Fruit fly (Drosophila melanogaster) whole organism, adult: ENCODE data around the gene CG14232.

Experiments
- CG11617 ChIP-seq: fragments of 200-800 bp; sonication (Bioruptor generic); optimal IDR thresholded peaks from 2 replicates; lab custom pipeline; 2017; ENCODE audit warnings: mild to moderate bottlenecking, missing biosample characterization, missing genetic modification reagents, missing genetic modification characterization
- CG12768 ChIP-seq: fragments of 200-800 bp; sonication (Bioruptor generic); optimal IDR thresholded peaks from 2 replicates; lab custom pipeline; 2017; ENCODE audit warnings: missing biosample characterization, missing genetic modification characterization, mild to moderate bottlenecking, moderate library complexity, missing genetic modification reagents
- CG14711 ChIP-seq: fragments of 200-800 bp; sonication (Bioruptor generic); optimal IDR thresholded peaks from 2 replicates; lab custom pipeline; 2018; ENCODE audit warnings: missing biosample characterization, mild to moderate bottlenecking, missing genetic modification characterization, moderate library complexity
- CG1620 ChIP-seq: fragments of 200-800 bp; sonication (Bioruptor generic); optimal IDR thresholded peaks from 2 replicates; lab custom pipeline; 2016; ENCODE audit warnings: missing biosample characterization, missing genetic modification characterization
- CG33017 ChIP-seq: fragments of 200-800 bp; sonication (Bioruptor generic); optimal IDR thresholded peaks from 2 replicates; lab custom pipeline; 2018; ENCODE audit warnings: missing biosample characterization, mild to moderate bottlenecking, missing genetic modification characterization, moderate library complexity
- CG5204 ChIP-seq: fragments of 200-800 bp; sonication (Bioruptor generic); optimal IDR thresholded peaks from 2 replicates; lab custom pipeline; 2016; ENCODE audit warnings: missing biosample characterization, missing genetic modification characterization
- CG7045 ChIP-seq: fragments of 200-800 bp; sonication (Bioruptor generic); optimal IDR thresholded peaks from 2 replicates; lab custom pipeline; 2017; ENCODE audit warnings: missing biosample characterization, mild to moderate bottlenecking, missing genetic modification characterization
- CG7101 ChIP-seq: fragments of 200-800 bp; sonication (Bioruptor generic); optimal IDR thresholded peaks from 2 replicates; lab custom pipeline; 2018; ENCODE audit warnings: missing biosample characterization, mild to moderate bottlenecking, missing genetic modification characterization, moderate library complexity
- Clk ChIP-seq: fragments of 200-800 bp; sonication (Bioruptor generic); optimal IDR thresholded peaks from 2 replicates; lab custom pipeline; 2017; ENCODE audit warnings: missing biosample characterization, missing genetic modification characterization
- Crg-1 ChIP-seq: fragments of 200-800 bp; sonication (Bioruptor generic); optimal IDR thresholded peaks from 2 replicates; lab custom pipeline; 2016; ENCODE audit warnings: missing biosample characterization, missing genetic modification characterization
- Hr96 ChIP-seq: fragments of 200-800 bp; sonication (Bioruptor generic); optimal IDR thresholded peaks from 2 replicates; lab custom pipeline; 2016; ENCODE audit warnings: missing biosample characterization, missing genetic modification characterization
- Mnt ChIP-seq: fragments of 200-800 bp; sonication (Bioruptor generic); optimal IDR thresholded peaks from 2 replicates; lab custom pipeline; 2016; ENCODE audit warnings: missing biosample characterization, mild to moderate bottlenecking, missing genetic modification characterization
- bab1 ChIP-seq: fragments of 200-800 bp; sonication (Bioruptor generic); optimal IDR thresholded peaks from 3 replicates; lab custom pipeline; 2019; ENCODE audit warnings: missing biosample characterization, mild to moderate bottlenecking, missing genetic modification characterization, moderate library complexity
- cic ChIP-seq: fragments of 200-800 bp; sonication (Bioruptor generic); optimal IDR thresholded peaks from 2 replicates; lab custom pipeline; 2017; ENCODE audit warnings: missing biosample characterization, mild to moderate bottlenecking, missing genetic modification characterization, moderate library complexity
- cnc ChIP-seq, 2 experiments: fragments of >200 bp; optimal IDR thresholded peaks; 2 replicates each; lab custom pipeline; 2017
- kay ChIP-seq: fragments of 200-800 bp; sonication (Bioruptor generic); peaks from one replicate; lab custom pipeline; 2016; ENCODE audit warnings: missing biosample characterization, missing genetic modification characterization, borderline replicate concordance
- ovo ChIP-seq: fragments of 200-800 bp; sonication (Bioruptor generic); optimal IDR thresholded peaks from 2 replicates; lab custom pipeline; 2016; ENCODE audit warnings: missing biosample characterization, missing genetic modification characterization
- pad ChIP-seq: fragments of 200-800 bp; sonication (Bioruptor generic); optimal IDR thresholded peaks from 3 replicates; lab custom pipeline; 2017; ENCODE audit warnings: missing biosample characterization, missing genetic modification characterization, mild to moderate bottlenecking, moderate library complexity, missing genetic modification reagents
- tj ChIP-seq: fragments of 200-800 bp; sonication (Bioruptor generic); optimal IDR thresholded peaks from 3 replicates; lab custom pipeline; 2017; ENCODE audit warnings: missing biosample characterization, mild to moderate bottlenecking, missing genetic modification characterization, moderate library complexity
- toe ChIP-seq: fragments of 200-800 bp; sonication (Bioruptor generic); optimal IDR thresholded peaks from 2 replicates; lab custom pipeline; 2016; ENCODE audit warnings: missing biosample characterization, missing genetic modification characterization

The CG14232 gene

DNA sequence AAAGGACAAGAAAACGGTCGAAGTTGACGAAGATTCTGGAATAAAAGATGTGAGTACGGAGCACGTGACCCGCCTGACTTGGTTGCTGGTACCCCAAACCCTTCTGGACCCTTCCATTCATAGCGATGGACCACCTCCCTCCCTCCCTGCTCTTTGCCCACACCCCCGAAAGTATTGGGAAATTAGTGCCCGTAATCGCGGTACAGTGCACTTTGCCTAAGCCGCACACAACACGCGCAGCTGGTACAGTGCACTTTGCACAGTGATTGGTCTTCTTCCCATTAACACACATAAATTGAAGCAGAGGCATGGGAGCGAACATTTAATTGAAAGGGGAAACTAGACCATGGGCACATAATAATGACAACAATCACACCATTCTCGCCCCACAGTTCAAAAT, 20.0 kb downstream of the CG14232 start:
- TF ChIP-seq ovo (GFP tag; lab: Kevin White, UChicago) (no peak), CG12768 (GFP tag; lab: Kevin White, UChicago) (peak; percentile 19)

- TF ChIP-seq Mnt (GFP tag; lab: Kevin White, UChicago) (peak; percentile 63), ovo (GFP tag; lab: Kevin White, UChicago) (peak; percentile 31), Crg-1 (GFP tag; lab: Kevin White, UChicago) (peak; percentile 28), CG7045 (GFP tag; lab: Kevin White, UChicago) (no peak), kay (no peak), CG5204 (GFP tag; lab: Kevin White, UChicago) (no peak), Clk (GFP tag; lab: Kevin White, UChicago) (no peak), CG1620 (GFP tag; lab: Kevin White, UChicago) (no peak), CG14711 (tag; lab: Kevin White, UChicago) (peak; percentile 5), cic (GFP tag; lab: Kevin White, UChicago) (peak; percentile 62), bab1 (GFP tag; lab: Kevin White, UChicago) (peak; percentile 55), pad (GFP tag; lab: Kevin White, UChicago) (peak; percentile 50), Hr96 (GFP tag; lab: Kevin White, UChicago) (peak; percentile 49), CG11617 (GFP tag; lab: Kevin White, UChicago) (peak; percentile 33), CG33017 (no peak), CG7101 (tag; lab: Kevin White, UChicago) (peak; percentile 14), cnc (optimal IDR thresholded peaks at IDR 0.05; lab: Kevin White, UChicago) (no peak), CG12768 (GFP tag; lab: Kevin White, UChicago) (peak; percentile 56), tj (peak; percentile 71), toe (GFP tag; lab: Kevin White, UChicago) (peak; percentile 29)
Measured at dm6 chrX:19683040-19683875, 20.8 kb downstream of the CG14232 start, which contains the start of the genes dome and Ubqn. Gene dome, minus strand, starts transcription at chrX:19683518. Gene Ubqn, plus strand, starts transcription at chrX:19683808.

- TF ChIP-seq CG5204 (GFP tag; lab: Kevin White, UChicago): no peak
- no peak for TF ChIP-seq CG7045 (GFP tag; lab: Kevin White, UChicago)
- TF ChIP-seq cic (GFP tag; lab: Kevin White, UChicago): no peak
- TF ChIP-seq Clk (GFP tag; lab: Kevin White, UChicago): no peak
- no peak for TF ChIP-seq Crg-1 (GFP tag; lab: Kevin White, UChicago)
- no peak for TF ChIP-seq toe (GFP tag; lab: Kevin White, UChicago)
- no peak for TF ChIP-seq CG12768 (GFP tag; lab: Kevin White, UChicago)
- no peak for TF ChIP-seq CG11617 (GFP tag; lab: Kevin White, UChicago)
- TF ChIP-seq tj: no peak
- no peak for TF ChIP-seq CG1620 (GFP tag; lab: Kevin White, UChicago)
- no peak for TF ChIP-seq CG33017
- no peak for TF ChIP-seq cnc (optimal IDR thresholded peaks at IDR 0.05; lab: Kevin White, UChicago)
- no peak for TF ChIP-seq Hr96 (GFP tag; lab: Kevin White, UChicago)
- TF ChIP-seq ovo (GFP tag; lab: Kevin White, UChicago): no peak
- TF ChIP-seq pad (GFP tag; lab: Kevin White, UChicago): no peak
Measured at dm6 chrX:19679207-19679606, 24.9 kb downstream of the CG14232 start.

DNA sequence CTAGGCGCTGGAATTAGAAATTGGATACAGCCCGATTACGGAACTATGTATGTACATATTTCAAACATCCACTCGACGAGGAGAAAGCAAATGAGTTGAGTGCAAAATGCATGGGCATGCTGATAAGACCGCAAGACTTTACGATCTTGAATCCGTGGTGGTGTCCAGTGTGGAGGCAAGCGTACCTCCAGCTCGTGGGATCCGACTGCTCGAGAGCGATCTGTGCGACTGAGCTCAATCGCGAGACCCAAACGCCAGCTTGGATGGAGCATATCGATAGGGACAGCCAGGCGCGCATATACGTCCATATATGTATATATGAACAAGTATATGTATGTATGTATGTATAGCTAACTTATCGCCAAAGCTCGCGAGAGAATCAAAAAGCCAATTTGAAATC, 28.4 kb downstream of the CG14232 start, which contains the start of gene et:
Gene et, minus strand, starts transcription at position 230 of the 400 bp plus-strand sequence.
- TF ChIP-seq CG7045 (GFP tag; lab: Kevin White, UChicago) (no peak), CG7101 (tag; lab: Kevin White, UChicago) (no peak), Crg-1 (GFP tag; lab: Kevin White, UChicago) (no peak), tj (no peak), CG5204 (GFP tag; lab: Kevin White, UChicago) (no peak)

DNA sequence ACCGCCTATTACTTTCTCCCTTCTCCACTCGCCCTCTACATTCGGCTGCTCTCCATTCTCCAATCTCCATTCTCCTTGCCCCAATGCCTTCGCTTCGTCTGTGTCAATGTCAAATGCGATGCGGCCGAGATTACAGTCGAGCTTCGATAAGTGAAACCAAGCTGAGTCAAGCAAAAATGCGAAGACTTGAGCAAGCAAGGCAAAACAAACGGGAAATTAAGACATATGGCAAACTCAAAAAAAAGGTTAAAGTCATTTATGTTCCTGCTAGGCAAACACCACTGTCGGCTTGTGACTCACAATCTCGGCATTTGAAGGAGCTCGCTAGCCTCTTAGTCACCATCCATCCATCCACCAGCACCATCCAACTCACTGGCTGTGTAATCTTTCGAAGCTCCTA, 35.7 kb downstream of the CG14232 start:
- TF ChIP-seq pad (GFP tag; lab: Kevin White, UChicago) (peak; percentile 83), Hr96 (GFP tag; lab: Kevin White, UChicago) (peak; percentile 98), cnc (optimal IDR thresholded peaks at IDR 0.05; lab: Kevin White, UChicago) (no peak), ovo (GFP tag; lab: Kevin White, UChicago) (peak; percentile 91), Clk (GFP tag; lab: Kevin White, UChicago) (peak; percentile 84), CG7045 (GFP tag; lab: Kevin White, UChicago) (peak; percentile 91), kay (peak; percentile 99), CG5204 (GFP tag; lab: Kevin White, UChicago) (peak; percentile 95), CG12768 (GFP tag; lab: Kevin White, UChicago) (peak; percentile 96), CG33017 (peak; percentile 93), tj (peak; percentile 81), CG14711 (tag; lab: Kevin White, UChicago) (peak; percentile 88), cic (GFP tag; lab: Kevin White, UChicago) (peak; percentile 44), Crg-1 (GFP tag; lab: Kevin White, UChicago) (peak; percentile 93), bab1 (GFP tag; lab: Kevin White, UChicago) (peak; percentile 90), Mnt (GFP tag; lab: Kevin White, UChicago) (peak; percentile 94), CG11617 (GFP tag; lab: Kevin White, UChicago) (peak; percentile 94), CG1620 (GFP tag; lab: Kevin White, UChicago) (peak; percentile 96), CG7101 (tag; lab: Kevin White, UChicago) (peak; percentile 98), toe (GFP tag; lab: Kevin White, UChicago) (peak; percentile 91)
